Worm (Caenorhabditis elegans): ENCODE results near the gene swt-5.

DNA sequence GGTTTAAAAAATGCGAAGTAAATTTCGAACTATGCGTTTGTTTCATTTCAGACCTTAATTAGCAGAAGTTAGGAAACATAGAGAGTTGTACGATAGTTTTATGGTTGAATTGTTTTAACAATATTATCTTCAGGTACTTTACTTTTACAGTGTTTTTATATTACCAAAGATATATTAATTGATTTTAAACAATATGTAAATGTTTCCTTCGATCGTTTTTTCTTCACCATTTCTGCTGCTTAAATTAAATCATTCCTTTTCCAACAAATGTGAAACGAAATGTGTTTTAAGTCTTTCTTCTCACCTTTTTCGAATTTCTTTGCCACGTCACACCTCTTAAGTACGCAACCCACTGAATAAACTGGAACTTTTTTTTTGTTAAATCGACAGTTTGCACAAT is 47.9 kb upstream of the swt-5 start:
- no peak for TF ChIP-seq mdl-1 (tag; optimal IDR thresholded peaks at IDR 0.05)
- no peak for TF ChIP-seq ztf-11 (tag; optimal IDR thresholded peaks at IDR 0.05)
- no peak for TF ChIP-seq alr-1 (tag; optimal IDR thresholded peaks at IDR 0.05)
- TF ChIP-seq nhr-10 (tag; optimal IDR thresholded peaks at IDR 0.05), result no peak
- TF ChIP-seq sem-4 (tag; optimal IDR thresholded peaks at IDR 0.05), result no peak
- TF ChIP-seq unc-39 (tag; optimal IDR thresholded peaks at IDR 0.05), result no peak

Measured in whole organism, L2 larva.